Worm (Caenorhabditis elegans): ENCODE data around the gene snb-6.
A peak's percentile ranks its signal among the peaks of the same experiment; 100 is the strongest.

Gene snb-6

ce11 chrII:8889589-8889988 lies 30.1 kb upstream of the snb-6 start:
- TF ChIP-seq dve-1 (tag; optimal IDR thresholded peaks at IDR 0.05), result no peak
- peak; percentile 80 for TF ChIP-seq elt-2 (tag; optimal IDR thresholded peaks at IDR 0.05)

- TF ChIP-seq hlh-13 (GFP tag; optimal IDR thresholded peaks at IDR 0.05) (no peak), unc-55 (GFP tag; optimal IDR thresholded peaks at IDR 0.05) (no peak), nhr-232 (tag; optimal IDR thresholded peaks at IDR 0.05) (no peak), dmd-4 (tag; optimal IDR thresholded peaks at IDR 0.05; ENCODE audit: borderline replicate concordance) (no peak), mec-3 (tag; optimal IDR thresholded peaks at IDR 0.05; ENCODE audit: borderline replicate concordance) (no peak), C38D4.7 (GFP tag; optimal IDR thresholded peaks at IDR 0.05) (no peak), madf-2 (tag; optimal IDR thresholded peaks at IDR 0.05) (no peak), ahr-1 (tag; optimal IDR thresholded peaks at IDR 0.05) (no peak), fax-1 (tag; optimal IDR thresholded peaks at IDR 0.05) (no peak), sox-2 (GFP tag; IDR thresholded peaks at IDR 0.05) (no peak), Y22D7AL.16 (tag; optimal IDR thresholded peaks at IDR 0.05) (no peak), eyg-1 (tag; optimal IDR thresholded peaks at IDR 0.05) (no peak), npax-4 (tag; optimal IDR thresholded peaks at IDR 0.05) (no peak), pag-3 (tag; optimal IDR thresholded peaks at IDR 0.05; ENCODE audit: borderline replicate concordance) (no peak)
Measured at ce11 chrII:8884262-8884949, 24.9 kb upstream of the snb-6 start, which contains the start of the genes T07D4.5 and ddx-19. TSS of gene T07D4.5 (minus strand) at chrII:8884332. TSS of gene ddx-19 (plus strand) at chrII:8884899.

- no peak for TF ChIP-seq hlh-6 (tag; optimal IDR thresholded peaks at IDR 0.05)
- no peak for TF ChIP-seq pha-4 (tag; optimal IDR thresholded peaks at IDR 0.05)
- no peak for TF ChIP-seq dve-1 (tag; optimal IDR thresholded peaks at IDR 0.05)
- no peak for TF ChIP-seq ttx-3 (tag; optimal IDR thresholded peaks at IDR 0.05)
- no peak for TF ChIP-seq ceh-18 (tag; optimal IDR thresholded peaks at IDR 0.05)
Measured at ce11 chrII:8883559-8883958, 24.1 kb upstream of the snb-6 start, which contains the start of gene rha-1. TSS of gene rha-1 (minus strand) at chrII:8883659.

- TF ChIP-seq gmeb-2 (tag; optimal IDR thresholded peaks at IDR 0.05), result no peak
- no peak for TF ChIP-seq pat-9 (tag; optimal IDR thresholded peaks at IDR 0.05)
- TF ChIP-seq ceh-30 (tag; optimal IDR thresholded peaks at IDR 0.05), result no peak
- TF ChIP-seq lin-11 (tag; optimal IDR thresholded peaks at IDR 0.05), result no peak
- TF ChIP-seq Y22D7AL.16 (tag; optimal IDR thresholded peaks at IDR 0.05), result no peak
- TF ChIP-seq hlh-8 (tag; optimal IDR thresholded peaks at IDR 0.05), result no peak
- no peak for TF ChIP-seq ztf-16 (tag; optimal IDR thresholded peaks at IDR 0.05)
- TF ChIP-seq ahr-1 (tag; optimal IDR thresholded peaks at IDR 0.05), result no peak
- no peak for TF ChIP-seq ceh-18 (tag; optimal IDR thresholded peaks at IDR 0.05)
- TF ChIP-seq pha-4 (tag; optimal IDR thresholded peaks at IDR 0.05), result no peak
Measured at ce11 chrII:8878528-8878927, 19.0 kb upstream of the snb-6 start.

ce11 chrII:8877032-8877985 lies 17.8 kb upstream of the snb-6 start:
- no peak for TF ChIP-seq C08G9.2 (tag; optimal IDR thresholded peaks at IDR 0.05)
- TF ChIP-seq unc-3 (GFP tag; conservative IDR thresholded peaks at IDR 0.05), result no peak
- TF ChIP-seq unc-3 (tag; optimal IDR thresholded peaks at IDR 0.05), result no peak
- TF ChIP-seq nfya-1 (tag; optimal IDR thresholded peaks at IDR 0.05), result no peak
- TF ChIP-seq ceh-2 (tag; optimal IDR thresholded peaks at IDR 0.05), result no peak
- no peak for TF ChIP-seq elt-2 (tag; optimal IDR thresholded peaks at IDR 0.05)
